Worm (Caenorhabditis elegans) whole organism, L1 larva: ENCODE results near the gene msp-63.

Source experiments
- C04F5.9 ChIP-seq: sonication (generic microtip); optimal IDR thresholded peaks from 2 replicates; lab custom pipeline; 2016; ENCODE audit warnings: missing genetic modification characterization, missing compliant biosample characterization
- C16A3.4 ChIP-seq: fragments of 150-350 bp; optimal IDR thresholded peaks from 2 replicates; lab custom pipeline; 2014; ENCODE audit warnings: missing biosample characterization, missing genetic modification characterization
- C34B4.2 ChIP-seq: sonication (generic microtip); optimal IDR thresholded peaks from 2 replicates; lab custom pipeline; 2017; ENCODE audit warnings: mild to moderate bottlenecking, missing genetic modification characterization, missing compliant biosample characterization
- F16B12.6 ChIP-seq: fragments of 150-350 bp; optimal IDR thresholded peaks from 2 replicates; lab custom pipeline; 2014; ENCODE audit warnings: missing biosample characterization, missing genetic modification characterization
- aha-1 ChIP-seq: fragments of 150-350 bp; optimal IDR thresholded peaks from 2 replicates; lab custom pipeline; 2014; ENCODE audit warnings: missing biosample characterization, missing genetic modification characterization
- alr-1 ChIP-seq: fragments of 200-800 bp; sonication (Bioruptor generic); optimal IDR thresholded peaks from 2 replicates; lab custom pipeline; 2018; ENCODE audit warnings: borderline replicate concordance, mild to moderate bottlenecking, missing genetic modification characterization, missing compliant biosample characterization
- ama-1 ChIP-seq: fragments of 150-350 bp; optimal IDR thresholded peaks from 2 replicates; lab custom pipeline; 2014
- blmp-1 ChIP-seq: fragments of 150-350 bp; optimal IDR thresholded peaks from 2 replicates; lab custom pipeline; 2014; ENCODE audit warnings: missing biosample characterization, missing genetic modification characterization
- ceh-63 ChIP-seq: fragments of 200-800 bp; sonication (Bioruptor generic); optimal IDR thresholded peaks from 2 replicates; lab custom pipeline; 2018; ENCODE audit warnings: mild to moderate bottlenecking, missing genetic modification characterization, missing compliant biosample characterization
- ceh-82 ChIP-seq, 3 experiments: fragments of 150-350 bp in 1 of 3; sonication (generic microtip) in 2 of 3; optimal IDR thresholded peaks; 2 replicates each; lab custom pipeline; 2014 to 2017; ENCODE audit warnings: missing biosample characterization in 3 of 3, missing genetic modification characterization in 3 of 3
- ceh-88 ChIP-seq: fragments of 200-800 bp; sonication (Bioruptor generic); IDR thresholded peaks from 2 replicates; pipeline ENCODE4 v1.3.6; 2022; ENCODE audit warnings: missing genetic modification characterization, missing compliant biosample characterization
- ceh-90 ChIP-seq: sonication (generic microtip); optimal IDR thresholded peaks from 2 replicates; lab custom pipeline; 2016; ENCODE audit warnings: missing genetic modification characterization, missing compliant biosample characterization
- dpl-1 ChIP-seq, 3 experiments: fragments of 150-350 bp in 2 of 3; sonication (generic microtip) in 1 of 3; optimal IDR thresholded peaks; 2 replicates each; lab custom pipeline; 2014 to 2017; ENCODE audit warnings: missing biosample characterization in 3 of 3, missing genetic modification characterization in 3 of 3, missing genetic modification reagents in 3 of 3
- dsc-1 ChIP-seq: sonication (generic microtip); optimal IDR thresholded peaks from 2 replicates; lab custom pipeline; 2016; ENCODE audit warnings: mild to moderate bottlenecking, missing genetic modification characterization, missing compliant biosample characterization
- efl-3 ChIP-seq: fragments of 200-800 bp; sonication (Bioruptor generic); optimal IDR thresholded peaks from 2 replicates; lab custom pipeline; 2018; ENCODE audit warnings: mild to moderate bottlenecking, missing genetic modification characterization, missing compliant biosample characterization
- egl-27 ChIP-seq, 2 experiments: fragments of 150-350 bp in 1 of 2; sonication (generic microtip); optimal IDR thresholded peaks; 3 replicates each; lab custom pipeline; 2017 to 2018; ENCODE audit warnings: missing biosample characterization in 2 of 2, missing genetic modification characterization in 2 of 2, missing genetic modification reagents in 2 of 2
- elt-3 ChIP-seq, 6 experiments: fragments of 150-350 bp in 1 of 6; sonication (generic microtip); optimal IDR thresholded peaks; 2 replicates each; lab custom pipeline; 2017 to 2018; ENCODE audit warnings: missing biosample characterization in 6 of 6, missing genetic modification characterization in 6 of 6, inconsistent platforms in 1 of 6
- fos-1 ChIP-seq: fragments of 150-350 bp; optimal IDR thresholded peaks from 2 replicates; lab custom pipeline; 2014; ENCODE audit warnings: missing biosample characterization, missing genetic modification characterization
- grh-1 ChIP-seq: fragments of 200-800 bp; sonication (Bioruptor generic); IDR thresholded peaks from 2 replicates; pipeline ENCODE4 v1.3.6; 2022; ENCODE audit warnings: missing genetic modification reagents, missing genetic modification characterization, missing compliant biosample characterization
- hlh-17 ChIP-seq: fragments of 200-800 bp; sonication (Bioruptor generic); optimal IDR thresholded peaks from 2 replicates; lab custom pipeline; 2018; ENCODE audit warnings: missing genetic modification characterization, mild to moderate bottlenecking, missing compliant biosample characterization, moderate library complexity, borderline replicate concordance
- hlh-4 ChIP-seq: sonication (generic microtip); optimal IDR thresholded peaks from 2 replicates; lab custom pipeline; 2016; ENCODE audit warnings: mild to moderate bottlenecking, missing genetic modification characterization, missing compliant biosample characterization
- hpl-2 ChIP-seq: fragments of 150-350 bp; optimal IDR thresholded peaks from 2 replicates; lab custom pipeline; 2014; ENCODE audit warnings: missing biosample characterization, missing genetic modification reagents, missing genetic modification characterization
- irx-1 ChIP-seq: sonication (generic microtip); optimal IDR thresholded peaks from 2 replicates; lab custom pipeline; 2016; ENCODE audit warnings: missing genetic modification characterization, missing compliant biosample characterization
- isw-1 ChIP-seq: fragments of 200-800 bp; sonication (Bioruptor generic); IDR thresholded peaks from 2 replicates; pipeline ENCODE4 v1.3.6; 2022; ENCODE audit warnings: missing genetic modification characterization, missing compliant biosample characterization
- jun-1 ChIP-seq: fragments of 150-350 bp; optimal IDR thresholded peaks from 2 replicates; lab custom pipeline; 2014; ENCODE audit warnings: missing biosample characterization, missing genetic modification reagents, missing genetic modification characterization
- lin-13 ChIP-seq: fragments of 150-350 bp; optimal IDR thresholded peaks from 2 replicates; lab custom pipeline; 2014; ENCODE audit warnings: missing biosample characterization, missing genetic modification reagents, missing genetic modification characterization
- lin-15B ChIP-seq: fragments of 150-350 bp; sonication (generic microtip); optimal IDR thresholded peaks from 3 replicates; lab custom pipeline; 2014; ENCODE audit warnings: missing biosample characterization, missing genetic modification characterization
- mdl-1 ChIP-seq, 2 experiments: fragments of 150-350 bp; optimal IDR thresholded peaks; 2 replicates each; lab custom pipeline; 2014 to 2017; ENCODE audit warnings: missing biosample characterization in 2 of 2, missing genetic modification characterization in 2 of 2, inconsistent platforms in 1 of 2
- mep-1 ChIP-seq: fragments of 150-350 bp; optimal IDR thresholded peaks from 2 replicates; lab custom pipeline; 2014; ENCODE audit warnings: missing biosample characterization, missing genetic modification characterization
- nhr-11 ChIP-seq: fragments of 150-350 bp; optimal IDR thresholded peaks from 2 replicates; lab custom pipeline; 2014; ENCODE audit warnings: missing biosample characterization, missing genetic modification characterization
- nhr-12 ChIP-seq: sonication (generic microtip); optimal IDR thresholded peaks from 2 replicates; lab custom pipeline; 2017; ENCODE audit warnings: missing biosample characterization, missing genetic modification characterization
- nhr-20 ChIP-seq: sonication (generic microtip); optimal IDR thresholded peaks from 2 replicates; lab custom pipeline; 2016; ENCODE audit warnings: mild to moderate bottlenecking, missing genetic modification characterization, missing compliant biosample characterization
- nhr-76 ChIP-seq: sonication (generic microtip); optimal IDR thresholded peaks from 2 replicates; lab custom pipeline; 2017; ENCODE audit warnings: missing biosample characterization, missing genetic modification characterization
- nhr-77 ChIP-seq: fragments of 150-350 bp; optimal IDR thresholded peaks from 2 replicates; lab custom pipeline; 2014; ENCODE audit warnings: missing biosample characterization, missing genetic modification characterization
- nhr-85 ChIP-seq: sonication (generic microtip); peaks from one replicate; lab custom pipeline; 2016; ENCODE audit warnings: missing genetic modification characterization, inconsistent platforms, missing compliant biosample characterization
- nhr-90 ChIP-seq: sonication (generic microtip); optimal IDR thresholded peaks from 2 replicates; lab custom pipeline; 2016; ENCODE audit warnings: mild to moderate bottlenecking, missing genetic modification characterization, missing compliant biosample characterization; ENCODE audit not compliant: poor library complexity
- pag-3 ChIP-seq: sonication (generic microtip); optimal IDR thresholded peaks from 2 replicates; lab custom pipeline; 2017; ENCODE audit warnings: missing genetic modification characterization, mild to moderate bottlenecking, missing compliant biosample characterization, antibody characterized with exemption, borderline replicate concordance; ENCODE audit not compliant: insufficient read depth
- pqm-1 ChIP-seq: sonication (generic microtip); optimal IDR thresholded peaks from 3 replicates; lab custom pipeline; 2017; ENCODE audit warnings: missing biosample characterization, missing genetic modification characterization
- rnt-1 ChIP-seq: sonication (generic microtip); optimal IDR thresholded peaks from 2 replicates; lab custom pipeline; 2016; ENCODE audit warnings: mild to moderate bottlenecking, missing genetic modification characterization, moderate library complexity, missing compliant biosample characterization
- skn-1 ChIP-seq: fragments of 150-350 bp; optimal IDR thresholded peaks from 2 replicates; lab custom pipeline; 2014; ENCODE audit warnings: missing biosample characterization, missing genetic modification characterization
- snpc-4 ChIP-seq: fragments of 150-350 bp; optimal IDR thresholded peaks from 2 replicates; lab custom pipeline; 2014; ENCODE audit warnings: missing biosample characterization, missing genetic modification characterization
- snu-23 ChIP-seq: sonication (generic microtip); optimal IDR thresholded peaks from 2 replicates; lab custom pipeline; 2016; ENCODE audit warnings: missing genetic modification characterization, missing compliant biosample characterization
- sox-4 ChIP-seq: sonication (generic microtip); optimal IDR thresholded peaks from 2 replicates; lab custom pipeline; 2016; ENCODE audit warnings: missing genetic modification characterization, missing compliant biosample characterization
- sptf-1 ChIP-seq: fragments of 150-350 bp; optimal IDR thresholded peaks from 2 replicates; lab custom pipeline; 2014; ENCODE audit warnings: missing biosample characterization, missing genetic modification characterization
- tbx-2 ChIP-seq: sonication (generic microtip); optimal IDR thresholded peaks from 2 replicates; lab custom pipeline; 2016; ENCODE audit warnings: missing genetic modification characterization, missing compliant biosample characterization
- tlp-1 ChIP-seq: fragments of 150-350 bp; optimal IDR thresholded peaks from 2 replicates; lab custom pipeline; 2014; ENCODE audit warnings: missing biosample characterization, missing genetic modification characterization
- unc-30 ChIP-seq: sonication (generic microtip); optimal IDR thresholded peaks from 2 replicates; lab custom pipeline; 2017; ENCODE audit warnings: missing biosample characterization, missing genetic modification characterization
- vab-15 ChIP-seq: sonication (generic microtip); optimal IDR thresholded peaks from 2 replicates; lab custom pipeline; 2017; ENCODE audit warnings: missing genotype, mild to moderate bottlenecking, missing genetic modification characterization, missing compliant biosample characterization
- xbp-1 ChIP-seq: sonication (generic microtip); optimal IDR thresholded peaks from 2 replicates; lab custom pipeline; 2016; ENCODE audit warnings: missing genetic modification characterization, missing compliant biosample characterization
- ztf-11 ChIP-seq, 2 experiments: sonication (generic microtip); optimal IDR thresholded peaks; 2 replicates each; lab custom pipeline; 2016 to 2017; ENCODE audit warnings: missing genetic modification characterization in 2 of 2, missing biosample characterization in 1 of 2, missing compliant biosample characterization in 1 of 2
- ztf-4 ChIP-seq: fragments of 150-350 bp; optimal IDR thresholded peaks from 2 replicates; lab custom pipeline; 2014; ENCODE audit warnings: missing biosample characterization, missing genetic modification characterization

The msp-63 gene

DNA sequence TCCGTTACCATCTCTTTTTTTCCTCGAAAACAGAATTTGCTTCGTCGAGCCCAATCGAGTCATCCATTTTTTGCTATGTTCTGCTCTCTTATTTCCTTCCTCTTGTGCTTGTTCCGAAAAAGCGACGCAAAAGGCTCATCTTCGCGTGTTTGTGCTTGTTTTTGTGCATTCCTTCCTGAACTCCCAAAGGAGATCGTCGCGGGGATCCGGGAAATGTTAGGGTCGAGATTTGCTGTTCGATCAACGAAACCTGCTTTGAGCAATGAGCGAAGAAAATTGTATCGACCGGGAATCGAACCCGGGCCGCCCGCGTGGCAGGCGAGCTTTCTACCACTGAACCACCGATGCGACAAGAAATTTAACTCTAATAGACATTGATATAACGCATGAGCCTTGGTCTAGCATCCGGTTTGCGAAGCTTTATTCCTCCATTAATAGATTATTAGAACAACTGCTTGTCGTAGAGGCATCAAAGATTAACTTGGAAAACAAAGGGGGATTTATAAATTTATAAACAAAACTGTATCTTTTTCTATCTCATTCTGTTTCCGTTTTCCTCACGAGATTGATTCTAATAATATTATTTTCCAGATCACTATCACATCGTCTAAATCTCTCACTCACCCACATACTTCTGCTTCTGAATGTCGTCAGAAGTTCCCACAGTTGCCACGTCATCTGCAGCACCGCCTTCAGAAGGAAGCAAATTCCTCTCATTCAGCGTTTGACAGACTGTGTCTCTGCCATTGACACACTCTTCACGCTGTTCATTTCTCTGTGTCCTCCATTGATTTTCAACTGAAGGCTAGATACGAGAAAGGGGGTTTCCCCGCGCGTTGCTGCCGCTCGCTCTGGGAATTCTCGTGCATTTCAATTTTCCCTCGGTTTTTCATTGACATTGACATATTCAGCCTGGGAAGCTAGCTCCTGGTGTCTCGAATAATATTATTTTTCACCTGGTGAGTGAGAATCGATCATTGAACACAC, 15.0 kb downstream of the msp-63 start, which contains the start of gene K05F1.6:
K05F1.6 (plus strand) TSS at position 586 of the 987 bp plus-strand sequence.
- TF ChIP-seq rnt-1 (tag; lab: Kevin White, UChicago) (peak; percentile 78), C34B4.2 (tag; lab: Kevin White, UChicago) (no peak), ceh-82 (tag; optimal IDR thresholded peaks at IDR 0.05; lab: Kevin White, UChicago) (peak in 2 of 3 experiments; percentile 32), fos-1 (tag; lab: Kevin White, UChicago) (peak; percentile 29), ceh-90 (tag; lab: Kevin White, UChicago) (no peak), lin-13 (peak; percentile 22), lin-15B (tag; lab: Kevin White, UChicago) (no peak), irx-1 (no peak), mep-1 (tag; lab: Kevin White, UChicago) (peak; percentile 52), nhr-76 (tag; lab: Kevin White, UChicago) (peak; percentile 20), nhr-12 (no peak), C04F5.9 (tag; lab: Kevin White, UChicago) (no peak), nhr-85 (tag; lab: Kevin White, UChicago) (peak; percentile 53), ceh-63 (GFP tag; lab: Kevin White, UChicago) (no peak), xbp-1 (peak; percentile 39), snu-23 (GFP tag; lab: Kevin White, UChicago) (peak; percentile 20), ceh-88 (GFP tag; lab: Robert Waterston, UW) (no peak), nhr-77 (tag; lab: Kevin White, UChicago) (no peak), jun-1 (tag; lab: Kevin White, UChicago) (peak; percentile 1), F16B12.6 (tag; lab: Kevin White, UChicago) (no peak), pag-3 (no peak), aha-1 (tag; lab: Kevin White, UChicago) (no peak), blmp-1 (tag; lab: Kevin White, UChicago) (no peak), ama-1 (lab: Kevin White, UChicago) (no peak), hpl-2 (GFP tag; lab: Kevin White, UChicago) (no peak), C16A3.4 (tag; lab: Kevin White, UChicago) (peak; percentile 59), nhr-11 (no peak), sox-4 (no peak), ztf-11 (tag; optimal IDR thresholded peaks at IDR 0.05; lab: Kevin White, UChicago) (peak in 1 of 2 experiments; percentile 36), hlh-17 (GFP tag; lab: Kevin White, UChicago) (no peak), dsc-1 (tag; lab: Kevin White, UChicago) (peak; percentile 70), skn-1 (peak; percentile 11), unc-30 (tag; lab: Kevin White, UChicago) (no peak), ztf-4 (tag; lab: Kevin White, UChicago) (peak; percentile 15), sptf-1 (tag; lab: Kevin White, UChicago) (no peak), alr-1 (tag; lab: Kevin White, UChicago) (no peak), vab-15 (tag; lab: Kevin White, UChicago) (no peak), nhr-90 (tag; lab: Kevin White, UChicago) (peak; percentile 65), egl-27 (tag; optimal IDR thresholded peaks at IDR 0.05; lab: Kevin White, UChicago) (no peak), isw-1 (0 out of 2 replicates have a peak, but pooled peaks have one; percentile 1), efl-3 (GFP tag; lab: Kevin White, UChicago) (no peak), hlh-4 (no peak), dpl-1 (GFP tag; optimal IDR thresholded peaks at IDR 0.05; lab: Kevin White, UChicago) (peak in 1 of 3 experiments; percentile 8), tlp-1 (tag; lab: Kevin White, UChicago) (no peak), snpc-4 (no peak), tbx-2 (tag; lab: Kevin White, UChicago) (peak; percentile 18), mdl-1 (tag; optimal IDR thresholded peaks at IDR 0.05; lab: Kevin White, UChicago) (peak in 1 of 2 experiments; percentile 58), nhr-20 (peak; percentile 55), pqm-1 (tag; lab: Kevin White, UChicago) (no peak), grh-1 (GFP tag; lab: Robert Waterston, UW) (0 out of 2 replicates have a peak, but pooled peaks have one; percentile 45), elt-3 (tag; optimal IDR thresholded peaks at IDR 0.05; lab: Kevin White, UChicago) (no peak)
